Worm (Caenorhabditis elegans): ENCODE measurements around the gene F58E6.6.

DNA sequence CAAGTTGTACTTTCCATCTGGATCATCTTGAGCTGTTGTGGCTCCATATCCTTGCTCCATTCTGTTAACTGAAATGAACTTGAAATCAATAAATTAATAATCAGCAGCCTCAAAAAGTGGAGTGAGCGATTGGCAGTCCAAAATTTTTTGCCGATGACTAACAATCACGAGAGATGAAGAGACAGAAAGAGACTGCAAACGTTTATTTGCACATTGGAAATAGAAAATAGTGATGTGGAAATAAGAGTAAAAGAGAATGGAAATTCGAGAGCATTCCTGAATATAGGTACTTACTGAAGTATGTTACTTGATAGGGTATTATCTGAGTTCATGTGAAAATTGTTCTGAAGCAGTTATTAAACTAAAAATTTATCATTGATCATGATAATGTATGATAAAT, 43.1 kb downstream of the F58E6.6 start, which contains the start of gene tag-120:
- TF ChIP-seq pha-4 (tag; optimal IDR thresholded peaks at IDR 0.05) (no peak), mcd-1 (GFP tag; IDR thresholded peaks at IDR 0.05) (no peak), ama-1 (optimal IDR thresholded peaks at IDR 0.05) (no peak), ama-1 (GFP tag; optimal IDR thresholded peaks at IDR 0.05) (no peak), lin-35 (GFP tag; optimal IDR thresholded peaks at IDR 0.05) (no peak), ekl-4 (GFP tag; IDR thresholded peaks at IDR 0.05) (no peak), fkh-3 (tag; optimal IDR thresholded peaks at IDR 0.05) (no peak), madf-8 (GFP tag; conservative IDR thresholded peaks at IDR 0.05) (no peak), athp-1 (tag; optimal IDR thresholded peaks at IDR 0.05) (no peak), ztf-28 (GFP tag; IDR thresholded peaks at IDR 0.05) (no peak), rcor-1 (GFP tag; IDR thresholded peaks at IDR 0.05) (no peak), attf-5 (GFP tag; optimal IDR thresholded peaks at IDR 0.05) (no peak)

All from whole organism, young adult.